Fruit fly (Drosophila melanogaster): ENCODE data around the gene CG3764.

Gene CG3764

DNA sequence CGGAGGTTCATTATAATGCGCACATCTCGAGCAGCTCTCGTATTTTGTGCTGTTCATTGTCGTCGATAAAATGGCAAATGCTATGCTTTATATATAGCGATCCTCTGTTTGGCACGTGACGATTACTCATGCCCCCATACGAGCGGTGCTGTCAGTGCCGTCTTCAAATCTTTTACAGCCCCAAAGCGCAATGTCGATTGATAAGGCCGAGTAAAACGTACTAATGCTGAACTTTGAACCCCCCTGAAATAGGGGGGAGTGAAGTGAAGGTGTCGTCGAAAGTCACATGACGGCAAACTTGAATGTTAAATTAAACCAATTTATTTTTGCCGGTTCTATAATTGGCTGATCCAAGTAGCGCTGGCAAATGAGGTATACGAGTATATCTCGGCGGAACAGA, 12.1 kb downstream of the CG3764 start:
- TF ChIP-seq Mnt (GFP tag; optimal IDR thresholded peaks at IDR 0.05) (peak; percentile 64), toe (GFP tag; optimal IDR thresholded peaks at IDR 0.05) (no peak), bab1 (GFP tag; optimal IDR thresholded peaks at IDR 0.05) (peak; percentile 15), CG12768 (GFP tag; optimal IDR thresholded peaks at IDR 0.05) (peak; percentile 97), cic (GFP tag; optimal IDR thresholded peaks at IDR 0.05) (peak; percentile 69), Hr96 (GFP tag; optimal IDR thresholded peaks at IDR 0.05) (peak; percentile 86), CG14711 (tag; optimal IDR thresholded peaks at IDR 0.05) (no peak), ovo (GFP tag; optimal IDR thresholded peaks at IDR 0.05) (no peak), Clk (GFP tag; optimal IDR thresholded peaks at IDR 0.05) (peak; percentile 64), CG7101 (tag; optimal IDR thresholded peaks at IDR 0.05) (peak; percentile 36), kay (GFP tag; ENCODE audit: borderline replicate concordance) (no peak), Crg-1 (GFP tag; optimal IDR thresholded peaks at IDR 0.05) (peak; percentile 4), tj (GFP tag; optimal IDR thresholded peaks at IDR 0.05) (peak; percentile 27), CG7045 (GFP tag; optimal IDR thresholded peaks at IDR 0.05) (peak; percentile 43), CG11617 (GFP tag; optimal IDR thresholded peaks at IDR 0.05) (peak; percentile 45), CG33017 (tag; optimal IDR thresholded peaks at IDR 0.05) (peak; percentile 58)

DNA sequence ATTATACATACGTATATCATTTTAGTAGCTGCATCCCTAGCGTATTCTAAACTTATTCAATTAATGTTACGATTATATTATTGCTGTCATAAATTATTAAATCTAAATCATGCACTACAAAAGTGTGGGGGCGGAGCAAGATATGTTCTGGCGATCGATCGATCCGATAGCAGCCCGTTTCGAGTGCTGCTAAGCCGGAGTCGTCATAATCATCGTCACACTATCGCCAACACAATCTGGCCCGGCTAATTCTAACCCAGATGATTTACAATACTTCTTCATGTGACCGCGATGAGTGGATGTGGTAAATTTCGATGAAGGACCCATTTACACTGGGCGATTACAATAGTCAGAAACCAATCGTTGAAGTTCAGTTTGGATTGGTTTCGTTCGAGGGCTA, 17.6 kb downstream of the CG3764 start:
- TF ChIP-seq CG7045 (GFP tag; optimal IDR thresholded peaks at IDR 0.05), result no peak
- no peak for TF ChIP-seq tj (GFP tag; optimal IDR thresholded peaks at IDR 0.05)
- no peak for TF ChIP-seq CG7101 (tag; optimal IDR thresholded peaks at IDR 0.05)
- TF ChIP-seq pad (GFP tag; optimal IDR thresholded peaks at IDR 0.05), result no peak
- no peak for TF ChIP-seq bab1 (GFP tag; optimal IDR thresholded peaks at IDR 0.05)
- TF ChIP-seq Hr96 (GFP tag; optimal IDR thresholded peaks at IDR 0.05), result no peak
- no peak for TF ChIP-seq CG5204 (GFP tag; optimal IDR thresholded peaks at IDR 0.05)
- TF ChIP-seq CG11617 (GFP tag; optimal IDR thresholded peaks at IDR 0.05), result no peak
- TF ChIP-seq Clk (GFP tag; optimal IDR thresholded peaks at IDR 0.05), result no peak
- no peak for TF ChIP-seq toe (GFP tag; optimal IDR thresholded peaks at IDR 0.05)
- TF ChIP-seq Crg-1 (GFP tag; optimal IDR thresholded peaks at IDR 0.05), result no peak
- no peak for TF ChIP-seq CG12768 (GFP tag; optimal IDR thresholded peaks at IDR 0.05)
- TF ChIP-seq ovo (GFP tag; optimal IDR thresholded peaks at IDR 0.05), result no peak
- TF ChIP-seq cnc (optimal IDR thresholded peaks at IDR 0.05), result no peak
- TF ChIP-seq CG33017 (tag; optimal IDR thresholded peaks at IDR 0.05), result no peak
- no peak for TF ChIP-seq CG1620 (GFP tag; optimal IDR thresholded peaks at IDR 0.05)

DNA sequence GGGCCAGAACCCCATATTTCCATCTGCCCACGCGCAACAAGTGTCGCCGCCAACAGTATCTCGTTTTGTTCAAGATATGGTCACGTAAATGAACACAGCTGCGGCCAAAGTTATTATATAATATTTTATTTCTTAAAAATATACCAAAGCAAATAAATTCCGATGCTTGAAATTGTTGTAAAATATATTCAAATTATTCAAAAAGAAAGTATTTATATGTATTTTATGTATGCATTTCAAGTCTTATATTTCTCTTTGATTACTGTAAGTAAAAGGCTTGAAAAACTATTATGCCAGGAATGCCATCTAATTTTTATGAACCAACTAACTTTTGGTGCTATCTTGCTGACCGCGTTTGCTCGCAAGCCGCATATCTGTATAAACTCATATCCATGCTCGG, 23.2 kb downstream of the CG3764 start:
- TF ChIP-seq Clk (GFP tag; optimal IDR thresholded peaks at IDR 0.05) (no peak), CG11617 (GFP tag; optimal IDR thresholded peaks at IDR 0.05) (no peak), Crg-1 (GFP tag; optimal IDR thresholded peaks at IDR 0.05) (no peak)

DNA sequence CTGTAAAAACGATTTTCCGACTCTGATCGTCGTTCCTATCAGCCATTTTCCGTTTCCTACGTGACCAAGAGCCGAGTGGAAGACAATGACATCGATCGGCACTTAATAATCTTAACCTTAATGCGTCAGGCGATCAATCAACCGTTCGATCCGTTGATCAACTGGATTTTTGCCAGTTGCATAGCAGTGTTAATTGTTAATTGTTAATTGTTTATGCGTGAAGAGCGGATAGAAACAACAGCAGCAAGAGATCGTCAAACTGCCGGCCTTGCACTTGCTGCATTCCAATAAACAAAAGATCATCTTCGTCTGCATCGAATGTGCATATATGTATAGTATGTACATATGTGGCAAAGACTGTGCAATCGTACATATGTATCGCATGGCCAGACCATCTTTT, 23.8 kb downstream of the CG3764 start:
- TF ChIP-seq CG14711 (tag; optimal IDR thresholded peaks at IDR 0.05), result no peak
- no peak for TF ChIP-seq kay (GFP tag; ENCODE audit: borderline replicate concordance)
- TF ChIP-seq CG5204 (GFP tag; optimal IDR thresholded peaks at IDR 0.05), result no peak
- TF ChIP-seq Clk (GFP tag; optimal IDR thresholded peaks at IDR 0.05), result no peak
- no peak for TF ChIP-seq pad (GFP tag; optimal IDR thresholded peaks at IDR 0.05)
- no peak for TF ChIP-seq Crg-1 (GFP tag; optimal IDR thresholded peaks at IDR 0.05)
- TF ChIP-seq cnc (optimal IDR thresholded peaks at IDR 0.05), result no peak
- no peak for TF ChIP-seq CG12768 (GFP tag; optimal IDR thresholded peaks at IDR 0.05)
- TF ChIP-seq CG33017 (tag; optimal IDR thresholded peaks at IDR 0.05), result no peak
- no peak for TF ChIP-seq cic (GFP tag; optimal IDR thresholded peaks at IDR 0.05)
- no peak for TF ChIP-seq Mnt (GFP tag; optimal IDR thresholded peaks at IDR 0.05)
- no peak for TF ChIP-seq Hr96 (GFP tag; optimal IDR thresholded peaks at IDR 0.05)
- no peak for TF ChIP-seq CG7045 (GFP tag; optimal IDR thresholded peaks at IDR 0.05)
- TF ChIP-seq toe (GFP tag; optimal IDR thresholded peaks at IDR 0.05), result no peak

DNA sequence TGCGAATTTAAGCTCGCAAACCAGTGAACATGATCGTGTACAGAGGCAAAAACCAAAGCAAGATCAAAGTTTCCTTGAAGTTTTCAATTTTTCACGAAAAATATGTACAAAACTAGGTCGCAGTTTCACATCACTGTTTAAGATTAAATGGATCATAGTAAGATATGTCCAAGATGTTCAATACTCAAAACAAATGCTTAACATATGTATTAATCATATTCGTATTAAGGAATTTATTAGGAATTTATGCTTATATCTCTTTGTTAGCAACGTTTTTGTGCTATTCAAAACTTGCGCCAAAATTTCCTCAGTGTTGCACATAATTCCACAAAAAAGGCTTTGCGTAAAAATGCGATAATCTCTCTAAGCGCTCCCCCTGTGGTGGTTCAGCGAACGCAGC, 25.0 kb downstream of the CG3764 start:
- TF ChIP-seq Crg-1 (GFP tag; optimal IDR thresholded peaks at IDR 0.05) (no peak), Hr96 (GFP tag; optimal IDR thresholded peaks at IDR 0.05) (no peak), CG33017 (tag; optimal IDR thresholded peaks at IDR 0.05) (no peak), cnc (optimal IDR thresholded peaks at IDR 0.05) (no peak), Clk (GFP tag; optimal IDR thresholded peaks at IDR 0.05) (no peak), CG12768 (GFP tag; optimal IDR thresholded peaks at IDR 0.05) (no peak)

DNA sequence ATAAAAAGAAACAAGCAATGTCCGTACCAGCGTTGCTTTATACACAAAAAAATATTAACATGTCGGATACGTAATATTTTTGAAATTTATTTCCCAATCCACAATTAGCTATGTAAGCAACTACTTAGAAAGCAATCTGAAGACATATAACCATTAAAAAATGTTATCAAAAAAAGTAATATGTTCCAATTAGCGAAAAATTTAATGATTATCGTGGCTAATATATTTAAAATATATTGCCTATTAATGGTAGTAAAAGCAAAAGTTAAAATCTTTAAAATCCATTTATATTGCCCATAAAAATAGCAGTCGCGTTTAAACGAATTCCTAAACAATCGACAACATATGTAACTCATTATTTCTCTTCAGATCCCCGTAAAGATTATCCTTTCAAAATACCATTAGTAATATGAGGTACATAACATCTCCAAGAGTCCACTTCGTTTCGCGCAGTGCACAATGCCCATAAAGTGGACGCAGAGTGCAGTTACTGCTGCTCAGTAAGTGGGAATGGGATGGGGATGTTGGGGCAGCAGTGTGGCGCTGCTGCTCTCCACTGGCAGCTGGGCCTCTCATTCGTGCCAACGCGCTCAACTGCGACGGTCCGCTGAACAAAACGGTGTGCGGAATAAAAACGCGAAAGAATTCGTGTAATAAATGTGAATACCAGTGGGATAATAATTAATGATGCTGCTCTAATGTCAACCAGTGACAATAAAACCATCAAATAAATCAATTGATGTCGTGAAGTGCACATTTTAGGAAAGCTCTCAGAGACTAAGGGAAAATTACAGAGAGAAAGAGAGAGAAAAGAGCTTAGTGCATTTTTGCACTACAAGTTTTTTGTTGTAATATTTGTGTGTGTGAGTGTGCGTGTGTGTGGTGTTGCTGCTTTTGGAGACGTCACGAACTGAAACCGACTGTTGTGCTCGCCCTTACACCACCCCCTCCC, 26.0 kb downstream of the CG3764 start:
- TF ChIP-seq ovo (GFP tag; optimal IDR thresholded peaks at IDR 0.05) (no peak), cnc (optimal IDR thresholded peaks at IDR 0.05) (no peak), toe (GFP tag; optimal IDR thresholded peaks at IDR 0.05) (no peak), cic (GFP tag; optimal IDR thresholded peaks at IDR 0.05) (peak; percentile 16), pad (GFP tag; optimal IDR thresholded peaks at IDR 0.05) (peak; percentile 54), CG33017 (tag; optimal IDR thresholded peaks at IDR 0.05) (no peak), CG5204 (GFP tag; optimal IDR thresholded peaks at IDR 0.05) (no peak), Clk (GFP tag; optimal IDR thresholded peaks at IDR 0.05) (no peak), CG1620 (GFP tag; optimal IDR thresholded peaks at IDR 0.05) (peak; percentile 7), tj (GFP tag; optimal IDR thresholded peaks at IDR 0.05) (peak; percentile 9), CG14711 (tag; optimal IDR thresholded peaks at IDR 0.05) (peak; percentile 1), Mnt (GFP tag; optimal IDR thresholded peaks at IDR 0.05) (no peak), CG11617 (GFP tag; optimal IDR thresholded peaks at IDR 0.05) (peak; percentile 48), CG12768 (GFP tag; optimal IDR thresholded peaks at IDR 0.05) (no peak), Hr96 (GFP tag; optimal IDR thresholded peaks at IDR 0.05) (peak; percentile 52), bab1 (GFP tag; optimal IDR thresholded peaks at IDR 0.05) (no peak), kay (GFP tag; ENCODE audit: borderline replicate concordance) (peak; percentile 7), Crg-1 (GFP tag; optimal IDR thresholded peaks at IDR 0.05) (no peak), CG7101 (tag; optimal IDR thresholded peaks at IDR 0.05) (peak; percentile 16), CG7045 (GFP tag; optimal IDR thresholded peaks at IDR 0.05) (peak; percentile 58)
